Fruit fly (Drosophila melanogaster) whole organism, embryonic: ENCODE measurements around the gene CG34298.
A peak's percentile ranks its signal among the peaks of the same experiment; 100 is the strongest.

Experiments
- Aef1 ChIP-seq: fragments of 200-800 bp; sonication (Bioruptor generic); IDR thresholded peaks from 3 replicates; pipeline ENCODE4 v1.3.6; 2022; ENCODE audit warnings: missing biosample characterization, missing genetic modification characterization
- Atf-2 ChIP-seq: fragments of 200-800 bp; sonication (Bioruptor generic); optimal IDR thresholded peaks from 2 replicates; lab custom pipeline; 2016; ENCODE audit warnings: missing biosample characterization, missing genetic modification characterization
- BtbVII ChIP-seq: fragments of 200-800 bp; sonication (Bioruptor generic); optimal IDR thresholded peaks from 3 replicates; lab custom pipeline; 2017; ENCODE audit warnings: missing biosample characterization, mild to moderate bottlenecking, missing genetic modification characterization
- C15 ChIP-seq: fragments of 200-800 bp; sonication (Bioruptor generic); IDR thresholded peaks from 3 replicates; pipeline ENCODE4 v1.3.6; 2022; ENCODE audit warnings: missing biosample characterization, missing genetic modification characterization
- CG10321 ChIP-seq: fragments of 200-800 bp; sonication (Bioruptor generic); IDR thresholded peaks from 2 replicates; pipeline ENCODE4 v1.3.6; 2022; ENCODE audit warnings: missing biosample characterization, missing genetic modification characterization
- CG11560 ChIP-seq: fragments of 200-800 bp; sonication (Bioruptor generic); IDR thresholded peaks from 3 replicates; pipeline ENCODE4 v1.3.6; 2022; ENCODE audit warnings: missing biosample characterization, missing genetic modification characterization
- CG11695 ChIP-seq: fragments of 200-800 bp; sonication (Bioruptor generic); IDR thresholded peaks from 3 replicates; pipeline ENCODE4 v1.3.6; 2022; ENCODE audit warnings: missing biosample characterization, missing genetic modification characterization
- CG1233 ChIP-seq: fragments of 200-800 bp; sonication (Bioruptor generic); optimal IDR thresholded peaks from 4 replicates; lab custom pipeline; 2018; ENCODE audit warnings: missing biosample characterization, mild to moderate bottlenecking, missing genetic modification characterization
- CG14965 ChIP-seq: fragments of 200-800 bp; sonication (Bioruptor generic); optimal IDR thresholded peaks from 2 replicates; lab custom pipeline; 2016; ENCODE audit warnings: missing biosample characterization, missing genetic modification characterization, borderline replicate concordance
- CG15479 ChIP-seq: fragments of 200-800 bp; sonication (Bioruptor generic); optimal IDR thresholded peaks from 3 replicates; lab custom pipeline; 2019; ENCODE audit warnings: missing biosample characterization, mild to moderate bottlenecking, missing genetic modification characterization, moderate library complexity
- CG15601 ChIP-seq: fragments of 200-800 bp; sonication (Bioruptor generic); optimal IDR thresholded peaks from 3 replicates; lab custom pipeline; 2019; ENCODE audit warnings: missing biosample characterization, mild to moderate bottlenecking, missing genetic modification characterization, moderate library complexity
- CG15696 ChIP-seq: fragments of 200-800 bp; sonication (Bioruptor generic); optimal IDR thresholded peaks from 2 replicates; lab custom pipeline; 2019; ENCODE audit warnings: missing biosample characterization, mild to moderate bottlenecking, missing genetic modification characterization, moderate library complexity
- CG18476 ChIP-seq: fragments of 200-800 bp; sonication (Bioruptor generic); optimal IDR thresholded peaks from 2 replicates; lab custom pipeline; 2016; ENCODE audit warnings: missing biosample characterization, mild to moderate bottlenecking, missing genetic modification characterization
- CG2202 ChIP-seq: fragments of 200-800 bp; sonication (Bioruptor generic); optimal IDR thresholded peaks from 2 replicates; lab custom pipeline; 2018; ENCODE audit warnings: missing biosample characterization, mild to moderate bottlenecking, missing genetic modification characterization
- CG31224 ChIP-seq: fragments of 200-800 bp; sonication (Bioruptor generic); IDR thresholded peaks from 2 replicates; pipeline ENCODE4 v1.3.6; 2022; ENCODE audit warnings: missing biosample characterization, missing genetic modification characterization
- CG32767 ChIP-seq: fragments of 200-800 bp; sonication (Bioruptor generic); IDR thresholded peaks from 2 replicates; pipeline ENCODE4 v1.3.6; 2022; ENCODE audit warnings: missing biosample characterization, missing genetic modification characterization
- CG34422 ChIP-seq: fragments of 200-800 bp; sonication (Bioruptor generic); IDR thresholded peaks from 3 replicates; pipeline ENCODE4 v1.3.6; 2022; ENCODE audit warnings: missing biosample characterization, missing genetic modification characterization
- CG3838 ChIP-seq: fragments of 200-800 bp; sonication (Bioruptor generic); optimal IDR thresholded peaks from 3 replicates; lab custom pipeline; 2016; ENCODE audit warnings: missing biosample characterization, missing genetic modification characterization
- CG42726 ChIP-seq: fragments of 200-800 bp; sonication (Bioruptor generic); IDR thresholded peaks from 2 replicates; pipeline ENCODE4 v1.3.6; 2022; ENCODE audit warnings: missing biosample characterization, missing genetic modification characterization; ENCODE audit not compliant: partially characterized antibody
- CG4617 ChIP-seq: fragments of 200-800 bp; sonication (Bioruptor generic); optimal IDR thresholded peaks from 3 replicates; lab custom pipeline; 2016; ENCODE audit warnings: missing biosample characterization, missing genetic modification characterization, borderline replicate concordance
- CG4820 ChIP-seq: fragments of 200-800 bp; sonication (Bioruptor generic); optimal IDR thresholded peaks from 3 replicates; lab custom pipeline; 2016; ENCODE audit warnings: missing biosample characterization, missing genetic modification characterization
- CG8089 ChIP-seq: fragments of 200-800 bp; sonication (Bioruptor generic); optimal IDR thresholded peaks from 3 replicates; lab custom pipeline; 2016; ENCODE audit warnings: missing biosample characterization, missing genetic modification characterization
- CG8924 ChIP-seq: fragments of 200-800 bp; optimal IDR thresholded peaks from 3 replicates; lab custom pipeline; 2019; ENCODE audit warnings: missing biosample characterization, mild to moderate bottlenecking, missing genetic modification characterization, moderate library complexity
- CG9609 ChIP-seq: fragments of 200-800 bp; sonication (Bioruptor generic); optimal IDR thresholded peaks from 3 replicates; lab custom pipeline; 2016; ENCODE audit warnings: missing biosample characterization, missing genetic modification characterization
- CG9932 ChIP-seq: fragments of 200-800 bp; sonication (Bioruptor generic); IDR thresholded peaks from 2 replicates; pipeline ENCODE4 v1.3.6; 2022; ENCODE audit warnings: missing biosample characterization, missing genetic modification characterization
- CTCF ChIP-seq: fragments of 200-800 bp; sonication (Bioruptor generic); optimal IDR thresholded peaks from 2 replicates; lab custom pipeline; 2017; ENCODE audit warnings: missing biosample characterization, mild to moderate bottlenecking, missing genetic modification characterization, moderate library complexity
- Camta ChIP-seq: fragments of 200-800 bp; sonication (Bioruptor generic); optimal IDR thresholded peaks from 2 replicates; lab custom pipeline; 2016; ENCODE audit warnings: missing biosample characterization, missing genetic modification characterization
- D ChIP-seq, 2 experiments: fragments of 200-800 bp in 1 of 2; fragments of >200 bp in 1 of 2; sonication (Bioruptor generic) in 1 of 2; optimal IDR thresholded peaks; 2 replicates in 1 of 2; 3 replicates in 1 of 2; lab custom pipeline; 2017; ENCODE audit warnings: mild to moderate bottlenecking in 1 of 2, missing biosample characterization in 1 of 2, missing genetic modification characterization in 1 of 2, missing genetic modification reagents in 1 of 2
- D19B ChIP-seq: fragments of 200-800 bp; sonication (Bioruptor generic); optimal IDR thresholded peaks from 2 replicates; lab custom pipeline; 2017; ENCODE audit warnings: missing biosample characterization, mild to moderate bottlenecking, missing genetic modification characterization
- H2.0 ChIP-seq: fragments of 200-800 bp; sonication (Bioruptor generic); IDR thresholded peaks from 2 replicates; pipeline ENCODE4 v1.3.6; 2022; ENCODE audit warnings: missing biosample characterization, missing genetic modification characterization
- HLH3B ChIP-seq: fragments of 200-800 bp; sonication (Bioruptor generic); IDR thresholded peaks from 2 replicates; pipeline ENCODE4 v1.3.6; 2022; ENCODE audit warnings: missing biosample characterization, missing genetic modification characterization
- Hr51 ChIP-seq, 2 experiments: fragments of 200-800 bp; sonication (Bioruptor generic); optimal IDR thresholded peaks; 2 replicates in 1 of 2; 3 replicates in 1 of 2; lab custom pipeline; 2016 to 2018; ENCODE audit warnings: missing biosample characterization in 2 of 2, missing genetic modification characterization in 2 of 2, mild to moderate bottlenecking in 1 of 2, moderate library complexity in 1 of 2
- Mad ChIP-seq: fragments of 200-800 bp; sonication (Bioruptor generic); optimal IDR thresholded peaks from 2 replicates; lab custom pipeline; 2016; ENCODE audit warnings: missing biosample characterization, missing genetic modification characterization
- Med ChIP-seq: fragments of 200-800 bp; sonication (Bioruptor generic); peaks from one replicate; lab custom pipeline; 2016; ENCODE audit warnings: missing biosample characterization, missing genetic modification characterization, mild to moderate bottlenecking, inconsistent platforms, moderate library complexity
- Pdp1 ChIP-seq, 2 experiments: fragments of 200-800 bp; sonication (Bioruptor generic); optimal IDR thresholded peaks; 3 replicates each; lab custom pipeline; 2016; ENCODE audit warnings: missing biosample characterization in 2 of 2, missing genetic modification characterization in 2 of 2, mild to moderate bottlenecking in 1 of 2, moderate library complexity in 1 of 2
- Sox102F ChIP-seq: fragments of 200-800 bp; sonication (Bioruptor generic); optimal IDR thresholded peaks from 2 replicates; lab custom pipeline; 2018; ENCODE audit warnings: missing biosample characterization, mild to moderate bottlenecking, missing genetic modification characterization, moderate library complexity
- Sry-δ ChIP-seq: fragments of 200-800 bp; sonication (Bioruptor generic); optimal IDR thresholded peaks from 2 replicates; lab custom pipeline; 2016; ENCODE audit warnings: missing biosample characterization, missing genetic modification characterization
- ase ChIP-seq: fragments of 200-800 bp; sonication (Bioruptor generic); IDR thresholded peaks from 3 replicates; pipeline ENCODE4 v1.3.6; 2022; ENCODE audit warnings: missing biosample characterization, missing genetic modification characterization
- bowl ChIP-seq: fragments of 200-800 bp; sonication (Bioruptor generic); IDR thresholded peaks from 2 replicates; pipeline ENCODE4 v1.3.6; 2022; ENCODE audit warnings: missing biosample characterization, missing genetic modification characterization
- crp ChIP-seq, 2 experiments: fragments of 200-800 bp; sonication (Bioruptor generic); optimal IDR thresholded peaks; 2 replicates in 1 of 2; 3 replicates in 1 of 2; lab custom pipeline; 2017; ENCODE audit warnings: missing biosample characterization in 2 of 2, missing genetic modification characterization in 2 of 2, mild to moderate bottlenecking in 1 of 2, moderate library complexity in 1 of 2
- gcm ChIP-seq: fragments of 200-800 bp; sonication (Bioruptor generic); optimal IDR thresholded peaks from 2 replicates; lab custom pipeline; 2019; ENCODE audit warnings: missing biosample characterization, mild to moderate bottlenecking, missing genetic modification characterization, moderate library complexity
- gfzf ChIP-seq: fragments of 200-800 bp; sonication (Bioruptor generic); optimal IDR thresholded peaks from 2 replicates; lab custom pipeline; 2016; ENCODE audit warnings: missing biosample characterization, mild to moderate bottlenecking, missing genetic modification characterization, moderate library complexity
- lilli ChIP-seq: fragments of 200-800 bp; sonication (Bioruptor generic); optimal IDR thresholded peaks from 3 replicates; lab custom pipeline; 2016; ENCODE audit warnings: missing biosample characterization, missing genetic modification characterization
- luna ChIP-seq: fragments of 200-800 bp; sonication (Bioruptor generic); optimal IDR thresholded peaks from 2 replicates; lab custom pipeline; 2016; ENCODE audit warnings: missing biosample characterization, missing genetic modification characterization
- mld ChIP-seq: fragments of 200-800 bp; sonication (Bioruptor generic); IDR thresholded peaks from 3 replicates; pipeline ENCODE4 v1.3.6; 2022; ENCODE audit warnings: missing biosample characterization, missing genetic modification characterization; ENCODE audit not compliant: partially characterized antibody
- peb ChIP-seq: fragments of 200-800 bp; sonication (Bioruptor generic); IDR thresholded peaks from 2 replicates; pipeline ENCODE4 v1.3.6; 2022; ENCODE audit warnings: missing biosample characterization, missing genetic modification characterization
- pros ChIP-seq: fragments of 200-800 bp; sonication (Bioruptor generic); optimal IDR thresholded peaks from 3 replicates; lab custom pipeline; 2019; ENCODE audit warnings: missing biosample characterization, mild to moderate bottlenecking, missing genetic modification characterization, moderate library complexity
- psq ChIP-seq: fragments of 200-800 bp; sonication (Bioruptor generic); optimal IDR thresholded peaks from 2 replicates; lab custom pipeline; 2017; ENCODE audit warnings: missing biosample characterization, missing genetic modification characterization
- schlank ChIP-seq: fragments of 200-800 bp; sonication (Bioruptor generic); optimal IDR thresholded peaks from 2 replicates; lab custom pipeline; 2018; ENCODE audit warnings: missing biosample characterization, mild to moderate bottlenecking, missing genetic modification characterization
- trem ChIP-seq: fragments of 200-800 bp; optimal IDR thresholded peaks from 3 replicates; lab custom pipeline; 2019; ENCODE audit warnings: missing biosample characterization, mild to moderate bottlenecking, missing genetic modification characterization, moderate library complexity
- vvl ChIP-seq: fragments of 200-800 bp; sonication (Bioruptor generic); IDR thresholded peaks from 2 replicates; pipeline ENCODE4 v1.3.6; 2022; ENCODE audit warnings: missing biosample characterization, missing genetic modification characterization
- yki ChIP-seq: fragments of >200 bp; optimal IDR thresholded peaks from 3 replicates; lab custom pipeline; 2018

Gene CG34298

DNA sequence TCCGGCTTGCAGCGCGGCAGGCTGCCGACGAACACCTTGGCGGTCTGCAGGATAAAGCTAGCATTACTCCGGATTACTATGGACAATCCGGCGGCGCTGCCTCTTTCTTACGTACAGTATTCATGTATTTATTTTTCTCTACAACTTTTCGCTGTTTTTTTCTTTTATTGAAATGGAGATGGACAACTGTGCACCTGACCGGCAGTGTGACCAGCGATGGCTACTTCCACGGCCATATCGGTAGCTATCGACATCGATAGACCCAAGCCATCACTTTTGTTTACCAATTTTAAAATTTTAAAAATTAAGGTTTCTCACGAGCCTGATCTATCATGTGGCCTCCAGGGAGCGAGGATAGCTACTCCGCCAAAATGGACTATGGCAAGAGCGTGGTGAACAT, 4.6 kb upstream of the CG34298 start, which contains the start of the genes CG7903 and Sas-6 (continued):
- TF ChIP-seq CG15696 (no peak), C15 (GFP tag; lab: Robert Waterston, UW) (no peak), Sox102F (GFP tag; lab: Kevin White, UChicago) (no peak), CG4820 (no peak), CTCF (GFP tag; lab: Kevin White, UChicago) (no peak), CG8924 (peak; percentile 4), Aef1 (GFP tag; lab: Robert Waterston, UW) (no peak), CG2202 (tag; lab: Kevin White, UChicago) (no peak), CG42726 (GFP tag; lab: Robert Waterston, UW) (peak; percentile 77), CG8089 (GFP tag; lab: Kevin White, UChicago) (no peak), CG32767 (no peak), lilli (GFP tag; lab: Kevin White, UChicago) (no peak), bowl (GFP tag; lab: Robert Waterston, UW) (no peak), pros (GFP tag; lab: Kevin White, UChicago) (no peak), schlank (tag; lab: Kevin White, UChicago) (no peak), BtbVII (GFP tag; lab: Kevin White, UChicago) (no peak), D19B (no peak), CG18476 (GFP tag; lab: Kevin White, UChicago) (no peak), CG14965 (GFP tag; lab: Kevin White, UChicago) (no peak), psq (GFP tag; lab: Kevin White, UChicago) (no peak), HLH3B (no peak), vvl (GFP tag; lab: Robert Waterston, UW) (no peak), CG15601 (tag; lab: Kevin White, UChicago) (no peak), ase (GFP tag; lab: Robert Waterston, UW) (no peak), Med (GFP tag; lab: Kevin White, UChicago) (peak; percentile 79), Atf-2 (GFP tag; lab: Kevin White, UChicago) (no peak), Camta (GFP tag; lab: Kevin White, UChicago) (no peak), CG31224 (GFP tag; lab: Robert Waterston, UW) (no peak), CG34422 (GFP tag; lab: Robert Waterston, UW) (0 out of 3 replicates have a peak, but pooled peaks have one; percentile 40), Pdp1 (GFP tag; optimal IDR thresholded peaks at IDR 0.05; lab: Kevin White, UChicago) (no peak), trem (tag; lab: Kevin White, UChicago) (peak; percentile 33), crp (GFP tag; optimal IDR thresholded peaks at IDR 0.05; lab: Kevin White, UChicago) (peak in 1 of 2 experiments; percentile 2), D (optimal IDR thresholded peaks at IDR 0.05; lab: Kevin White, UChicago) (no peak), D (GFP tag; optimal IDR thresholded peaks at IDR 0.05; lab: Kevin White, UChicago) (no peak), Sry-δ (GFP tag; lab: Kevin White, UChicago) (peak; percentile 94), CG4617 (GFP tag; lab: Kevin White, UChicago) (peak; percentile 81), yki (lab: Kevin White, UChicago) (no peak), CG9609 (GFP tag; lab: Kevin White, UChicago) (no peak), Mad (no peak), mld (GFP tag; lab: Robert Waterston, UW) (no peak), Hr51 (GFP tag; optimal IDR thresholded peaks at IDR 0.05; lab: Kevin White, UChicago) (no peak), gfzf (GFP tag; lab: Kevin White, UChicago) (peak; percentile 67), CG11560 (tag; lab: Robert Waterston, UW) (no peak), CG15479 (no peak), CG10321 (GFP tag; lab: Robert Waterston, UW) (no peak), CG11695 (no peak), H2.0 (GFP tag; lab: Robert Waterston, UW) (no peak), CG3838 (GFP tag; lab: Kevin White, UChicago) (no peak), luna (GFP tag; lab: Kevin White, UChicago) (no peak), CG1233 (GFP tag; lab: Kevin White, UChicago) (no peak), CG9932 (GFP tag; lab: Robert Waterston, UW) (no peak), gcm (GFP tag; lab: Kevin White, UChicago) (no peak), peb (GFP tag; lab: Robert Waterston, UW) (no peak)
